Fruit fly (Drosophila melanogaster) whole organism, prepupa: Measurements from ENCODE around the gene Sqor.

Experiments used
- CG34406 ChIP-seq: fragments of 200-800 bp; sonication (Bioruptor generic); optimal IDR thresholded peaks from 3 replicates; lab custom pipeline; 2016; ENCODE audit warnings: missing biosample characterization, missing genetic modification characterization
- CG3919 ChIP-seq: fragments of 200-800 bp; sonication (Bioruptor generic); optimal IDR thresholded peaks from 3 replicates; lab custom pipeline; 2016; ENCODE audit warnings: missing biosample characterization, missing genetic modification characterization
- CG4318 ChIP-seq: fragments of 200-800 bp; sonication (Bioruptor generic); optimal IDR thresholded peaks from 3 replicates; lab custom pipeline; 2017; ENCODE audit warnings: missing biosample characterization, mild to moderate bottlenecking, missing genetic modification characterization
- CG6854 ChIP-seq: fragments of 200-800 bp; sonication (Bioruptor generic); optimal IDR thresholded peaks from 2 replicates; lab custom pipeline; 2017; ENCODE audit warnings: missing biosample characterization, mild to moderate bottlenecking, missing genetic modification characterization
- CG9139 ChIP-seq: fragments of 200-800 bp; sonication (Bioruptor generic); optimal IDR thresholded peaks from 3 replicates; lab custom pipeline; 2017; ENCODE audit warnings: missing biosample characterization, mild to moderate bottlenecking, missing genetic modification characterization
- Eip93F ChIP-seq: fragments of 200-800 bp; sonication (Bioruptor generic); optimal IDR thresholded peaks from 2 replicates; lab custom pipeline; 2016; ENCODE audit warnings: missing biosample characterization, mild to moderate bottlenecking, missing genetic modification characterization
- Hr38 ChIP-seq: sonication (Bioruptor generic); optimal IDR thresholded peaks from 2 replicates; lab custom pipeline; 2016; ENCODE audit warnings: missing biosample characterization, missing genetic modification characterization
- Smox ChIP-seq: fragments of 200-800 bp; sonication (Bioruptor generic); optimal IDR thresholded peaks from 3 replicates; lab custom pipeline; 2016; ENCODE audit warnings: missing biosample characterization, missing genetic modification characterization
- Sox102F ChIP-seq: fragments of 200-800 bp; sonication (Bioruptor generic); optimal IDR thresholded peaks from 2 replicates; lab custom pipeline; 2016; ENCODE audit warnings: missing biosample characterization, mild to moderate bottlenecking, missing genetic modification characterization
- Sox15 ChIP-seq: fragments of 200-800 bp; sonication (Bioruptor generic); optimal IDR thresholded peaks from 3 replicates; lab custom pipeline; 2016; ENCODE audit warnings: missing biosample characterization, missing genetic modification characterization
- dac ChIP-seq: fragments of 200-800 bp; sonication (Bioruptor generic); optimal IDR thresholded peaks from 2 replicates; lab custom pipeline; 2017; ENCODE audit warnings: missing biosample characterization, mild to moderate bottlenecking, missing genetic modification characterization
- spab ChIP-seq: fragments of 200-800 bp; sonication (Bioruptor generic); optimal IDR thresholded peaks from 2 replicates; lab custom pipeline; 2017; ENCODE audit warnings: missing biosample characterization, mild to moderate bottlenecking, missing genetic modification characterization, missing genetic modification reagents

DNA sequence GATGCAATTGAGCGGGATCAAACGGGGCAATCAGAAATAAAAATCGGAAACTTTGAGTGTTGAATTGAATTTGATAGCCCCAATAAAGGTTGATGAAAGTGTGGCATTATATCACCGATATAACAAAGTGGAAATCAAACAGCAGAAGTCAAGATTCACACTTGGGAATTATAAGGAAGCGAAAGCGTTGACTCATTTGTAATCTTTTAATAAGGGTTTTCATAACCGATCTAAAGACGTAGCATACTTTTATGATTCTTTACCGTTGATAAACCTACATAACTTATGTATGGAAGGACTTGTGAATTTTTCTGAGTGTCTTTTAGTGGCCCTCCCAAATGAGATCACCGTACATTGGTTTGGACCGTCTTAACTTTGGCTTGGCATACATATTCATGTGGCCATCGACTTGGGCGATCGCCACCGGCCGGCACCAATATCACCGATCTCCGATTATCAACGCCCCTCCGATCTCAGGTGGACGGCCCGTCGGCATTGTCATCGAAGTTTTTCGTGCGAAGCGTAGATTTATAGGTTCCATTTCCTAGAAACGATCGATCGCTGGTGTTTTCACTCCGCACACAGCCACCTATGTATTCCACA lies 10.5 kb upstream of the Sqor start:
- TF ChIP-seq spab (GFP tag; lab: Kevin White, UChicago) (no peak), Sox102F (GFP tag; lab: Kevin White, UChicago) (no peak), dac (GFP tag; lab: Kevin White, UChicago) (no peak), CG9139 (GFP tag; lab: Kevin White, UChicago) (no peak), Sox15 (GFP tag; lab: Kevin White, UChicago) (no peak), CG6854 (GFP tag; lab: Kevin White, UChicago) (no peak), CG3919 (GFP tag; lab: Kevin White, UChicago) (no peak), Smox (GFP tag; lab: Kevin White, UChicago) (no peak), Hr38 (GFP tag; lab: Kevin White, UChicago) (no peak), CG4318 (GFP tag; lab: Kevin White, UChicago) (no peak), CG34406 (GFP tag; lab: Kevin White, UChicago) (no peak), Eip93F (GFP tag; lab: Kevin White, UChicago) (no peak)
